Worm (Caenorhabditis elegans) whole organism, young adult: Measurements from ENCODE around the gene lipl-7.

Source experiments
- F55B11.4 ChIP-seq: sonication (generic microtip); optimal IDR thresholded peaks from 2 replicates; lab custom pipeline; 2016; ENCODE audit warnings: missing compliant biosample characterization, missing genetic modification characterization, borderline replicate concordance; ENCODE audit not compliant: insufficient read depth
- ceh-100 ChIP-seq: fragments of 200-800 bp; sonication (Bioruptor generic); IDR thresholded peaks from 2 replicates; pipeline ENCODE4 v1.3.6; 2022; ENCODE audit warnings: missing genetic modification reagents, missing genetic modification characterization, missing compliant biosample characterization
- nhr-90 ChIP-seq: sonication (generic microtip); optimal IDR thresholded peaks from 2 replicates; lab custom pipeline; 2016; ENCODE audit warnings: missing genotype, mild to moderate bottlenecking, missing genetic modification characterization, missing compliant biosample characterization
- snpc-4 ChIP-seq, 5 experiments: fragments of 150-350 bp in 1 of 5; sonication (generic microtip) in 4 of 5; optimal IDR thresholded peaks; 2 replicates each; lab custom pipeline; 2014 to 2018; ENCODE audit warnings: missing genetic modification characterization in 5 of 5, missing biosample characterization in 3 of 5, antibody characterized with exemption in 2 of 5, mild to moderate bottlenecking in 2 of 5, missing compliant biosample characterization in 2 of 5, missing genotype in 2 of 5, moderate library complexity in 2 of 5, missing genetic modification reagents in 1 of 5
- tbp1 ChIP-seq: fragments of 200-800 bp; sonication (Bioruptor generic); optimal IDR thresholded peaks from 2 replicates; lab custom pipeline; 2018; ENCODE audit warnings: mild to moderate bottlenecking, missing genetic modification characterization, missing compliant biosample characterization
- unc-62 ChIP-seq: fragments of 150-350 bp; optimal IDR thresholded peaks from 2 replicates; lab custom pipeline; 2014; ENCODE audit warnings: missing biosample characterization, missing genetic modification reagents, missing genetic modification characterization
- zim-3 ChIP-seq: sonication (generic microtip); optimal IDR thresholded peaks from 2 replicates; lab custom pipeline; 2017; ENCODE audit warnings: mild to moderate bottlenecking, missing genetic modification characterization, moderate library complexity, missing compliant biosample characterization

DNA sequence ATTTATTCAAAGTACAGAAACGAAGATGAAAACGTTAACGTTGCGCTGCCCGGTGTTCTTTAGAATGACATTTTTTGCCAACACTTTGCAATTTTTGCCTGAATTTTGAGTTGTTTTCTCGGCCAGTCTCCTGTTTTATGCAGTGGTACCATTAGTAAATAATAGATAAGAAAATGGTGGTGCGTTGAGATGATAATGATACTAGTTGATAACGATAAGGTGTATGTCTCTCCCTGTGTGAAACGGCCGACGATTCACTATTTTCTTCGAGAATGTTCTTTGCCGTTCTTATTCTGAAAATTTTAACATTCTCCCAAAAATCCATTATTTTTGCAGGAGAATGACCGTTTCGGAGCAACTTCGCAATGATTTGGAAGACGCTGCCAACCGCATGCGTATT, 1.7 kb upstream of the lipl-7 start, which contains the start of gene tkt-1:
- no peak for TF ChIP-seq ceh-100 (GFP tag; lab: Robert Waterston, UW)
- TF ChIP-seq tbp1, result peak; percentile 10
- TF ChIP-seq zim-3 (tag; lab: Kevin White, UChicago), result no peak
- no peak for TF ChIP-seq nhr-90 (tag; lab: Kevin White, UChicago)
- no peak for TF ChIP-seq F55B11.4
- TF ChIP-seq unc-62, result no peak
- no peak for TF ChIP-seq snpc-4 (GFP tag; optimal IDR thresholded peaks at IDR 0.05; lab: Kevin White, UChicago)
- no peak for TF ChIP-seq snpc-4 (tag; optimal IDR thresholded peaks at IDR 0.05; lab: Kevin White, UChicago)
